Fruit fly (Drosophila melanogaster) whole organism, larva: ENCODE data around the gene fz2.

Experiments
- noc ChIP-seq: fragments of 200-800 bp; sonication (Bioruptor generic); optimal IDR thresholded peaks from 3 replicates; lab custom pipeline; 2019; ENCODE audit warnings: missing biosample characterization, mild to moderate bottlenecking, missing genetic modification characterization, moderate library complexity

fz2 gene

DNA sequence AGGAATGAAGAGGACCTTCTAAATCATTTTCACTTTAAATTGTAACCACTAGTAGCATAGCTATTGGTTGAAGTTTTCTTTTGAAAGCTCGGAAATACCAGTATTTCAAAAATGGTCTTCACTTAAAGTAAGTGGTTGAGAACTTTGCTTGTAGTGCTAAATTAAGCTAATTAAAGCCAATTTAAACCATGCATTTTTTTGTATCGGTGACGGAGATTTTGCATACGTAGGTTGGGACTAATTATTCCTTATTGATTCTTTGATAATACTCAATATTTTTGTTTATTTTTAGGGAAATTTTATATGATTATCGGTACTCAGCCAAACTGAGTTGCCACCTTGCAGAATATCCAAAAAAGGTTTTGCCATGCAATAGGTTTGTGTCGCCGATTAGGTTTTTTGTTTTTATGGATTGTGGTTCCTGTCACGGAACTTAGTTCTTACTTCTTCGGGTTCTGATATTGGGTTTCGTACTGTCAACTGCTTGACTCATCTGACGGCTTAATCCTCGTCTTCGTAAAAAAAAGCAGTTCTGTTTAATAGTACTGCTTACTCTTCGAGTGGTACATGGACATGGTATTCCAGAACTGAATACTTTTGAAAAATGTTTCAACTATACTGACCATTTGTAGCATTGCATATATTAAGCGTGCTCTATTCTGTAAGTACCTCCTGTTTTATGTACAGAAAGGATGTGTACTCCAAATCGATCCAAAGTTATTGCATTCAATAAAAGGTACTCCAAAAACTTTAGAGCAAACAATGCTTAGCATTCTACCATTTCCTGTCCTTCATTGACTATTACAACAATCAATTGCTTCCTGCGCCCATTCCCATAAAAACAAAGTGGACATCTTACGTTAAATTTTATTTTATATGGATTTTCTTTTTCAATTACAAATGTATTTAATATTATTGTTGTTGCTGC, 94.8 kb downstream of the fz2 start:
- no peak for TF ChIP-seq noc (tag; lab: Kevin White, UChicago)

DNA sequence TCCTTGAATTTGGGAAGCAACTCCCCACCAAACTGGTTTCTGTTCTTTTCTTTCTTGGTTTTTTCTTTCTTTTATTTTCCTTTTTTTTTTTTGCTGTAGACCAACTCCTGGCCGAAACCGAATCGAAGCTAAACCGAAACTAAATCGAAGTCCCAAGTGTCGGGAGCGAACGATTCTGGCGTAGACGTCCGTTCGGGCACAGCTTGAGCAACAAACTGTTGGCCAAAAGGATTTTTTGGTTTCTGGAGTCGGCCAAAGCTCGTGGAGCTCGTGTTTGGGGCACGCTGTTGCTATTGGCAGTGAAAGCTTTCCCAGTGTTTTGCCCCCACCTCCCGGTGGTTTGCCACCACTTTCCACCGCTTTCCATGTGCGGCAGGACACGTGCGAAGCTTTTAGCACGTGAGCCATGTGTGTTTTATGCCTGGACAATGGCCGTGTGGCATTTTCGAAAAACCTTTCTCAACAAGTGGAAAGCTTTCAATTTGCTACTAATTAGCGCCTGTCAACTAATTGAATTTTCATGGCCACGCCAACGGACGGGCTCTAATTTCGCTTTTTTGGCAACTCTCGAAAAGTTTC, 96.2 kb downstream of the fz2 start, which contains the start of gene CG14082:
TSS of gene CG14082 (minus strand) at position 51 of the 579 bp plus-strand sequence.
- no peak for TF ChIP-seq noc (tag; lab: Kevin White, UChicago)

DNA sequence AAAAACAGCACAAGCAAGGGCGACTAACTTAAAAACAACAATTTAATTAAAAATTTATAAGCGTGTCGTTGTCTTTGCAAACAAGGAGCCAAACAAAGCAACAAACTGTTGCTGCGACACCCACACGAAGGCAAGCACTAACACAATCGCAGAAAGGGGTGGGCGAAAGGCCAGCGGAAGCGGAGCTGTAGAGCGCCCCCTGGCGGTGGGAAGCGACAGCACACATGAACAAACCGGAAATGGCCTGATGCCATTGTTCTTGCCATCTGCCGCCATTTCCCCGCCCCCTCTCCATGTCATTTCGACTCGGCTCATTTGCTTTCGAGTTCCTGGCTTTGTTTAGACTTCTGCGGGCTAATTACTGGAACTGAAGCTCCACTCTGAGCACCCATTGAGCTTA, 102.6 kb downstream of the fz2 start:
- TF ChIP-seq noc (tag; lab: Kevin White, UChicago): no peak

DNA sequence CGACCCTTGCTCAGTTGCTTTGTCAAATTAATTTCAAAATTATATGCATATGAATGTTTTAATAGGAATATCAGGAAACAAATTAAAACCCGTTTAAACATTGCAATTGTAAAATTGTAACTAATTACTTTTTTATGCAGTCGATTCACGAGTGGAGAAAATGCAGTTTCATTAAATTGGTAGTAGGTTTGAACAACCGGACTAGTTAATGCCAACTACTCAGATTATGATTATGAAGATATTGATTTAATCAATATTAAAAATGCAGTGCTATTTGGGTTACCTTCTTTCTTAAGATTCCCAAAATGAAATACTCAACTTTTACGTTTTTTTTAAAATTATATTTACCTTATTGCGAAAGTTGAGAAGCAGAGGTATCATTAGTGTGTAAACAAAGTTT, 105.6 kb downstream of the fz2 start, which contains the start of gene Spn75F:
TSS of gene Spn75F (minus strand) at position 101 of the 400 bp plus-strand sequence.
- no peak for TF ChIP-seq noc (tag; lab: Kevin White, UChicago)

DNA sequence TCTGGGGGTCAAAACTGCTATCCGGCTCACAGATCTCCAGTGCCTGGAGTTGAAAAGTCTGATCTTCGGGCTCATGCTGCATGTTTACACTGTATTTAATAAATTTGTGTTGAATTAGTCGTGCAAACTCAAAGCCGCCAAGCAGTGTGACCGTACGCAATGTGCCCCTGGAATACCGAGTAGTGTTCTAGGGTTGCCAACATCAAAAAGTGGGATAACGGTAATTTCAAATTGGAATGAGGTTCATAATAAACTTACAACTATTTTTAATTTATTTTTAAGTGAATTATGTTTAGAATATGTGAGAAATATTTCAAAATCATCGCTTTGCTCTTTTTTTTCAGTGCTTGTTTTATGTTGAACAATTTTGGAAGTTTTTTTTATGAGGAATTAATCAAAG, 135.0 kb downstream of the fz2 start, which contains the start of gene Gem2:
TSS of gene Gem2 (minus strand) at position 176 of the 400 bp plus-strand sequence.
- no peak for TF ChIP-seq noc (tag; lab: Kevin White, UChicago)

DNA sequence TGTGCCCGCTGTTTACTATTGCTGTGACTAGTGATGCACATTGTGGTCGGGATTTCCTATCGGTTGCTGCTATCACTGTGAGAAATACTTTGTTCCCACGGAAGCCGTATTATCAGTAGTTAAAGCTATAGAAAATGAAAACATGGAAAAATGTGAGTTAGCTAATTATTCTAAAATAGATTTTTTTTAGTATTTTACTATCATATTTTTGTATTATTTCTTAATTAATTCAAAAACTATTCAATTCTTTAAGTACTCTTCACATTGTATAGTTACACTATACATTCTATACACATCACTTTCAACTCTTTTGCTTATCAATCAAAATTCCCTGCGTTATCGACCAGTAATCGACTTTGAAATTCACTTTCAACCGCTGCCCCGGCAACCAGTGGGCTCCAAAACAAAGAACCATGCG, 137.5 kb downstream of the fz2 start, which contains the start of the genes Naxd and CG14079:
TSS of gene Naxd (minus strand) at position 45 of the 418 bp plus-strand sequence.
TSS of gene CG14079 (plus strand) at position 335 of the 418 bp plus-strand sequence.
- no peak for TF ChIP-seq noc (tag; lab: Kevin White, UChicago)

DNA sequence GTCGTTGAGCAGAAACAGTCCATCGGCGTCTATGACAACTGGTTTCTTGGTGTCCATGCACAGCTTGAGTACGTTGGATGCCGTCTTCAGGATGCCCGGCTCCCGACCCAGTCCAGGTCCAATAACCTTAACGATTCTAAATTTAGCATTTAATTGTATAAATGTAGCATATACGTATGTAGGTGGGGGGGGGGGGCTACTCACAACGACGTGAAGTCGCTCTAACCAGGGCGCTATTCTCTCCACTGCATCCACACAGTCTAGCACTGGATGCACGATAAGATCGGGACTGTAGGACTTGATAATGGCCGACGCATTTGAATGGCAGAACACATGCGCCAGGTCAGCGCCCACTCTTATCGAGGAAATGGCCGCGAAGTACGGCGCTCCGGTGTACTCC, 138.1 kb downstream of the fz2 start:
- TF ChIP-seq noc (tag; lab: Kevin White, UChicago): no peak

DNA sequence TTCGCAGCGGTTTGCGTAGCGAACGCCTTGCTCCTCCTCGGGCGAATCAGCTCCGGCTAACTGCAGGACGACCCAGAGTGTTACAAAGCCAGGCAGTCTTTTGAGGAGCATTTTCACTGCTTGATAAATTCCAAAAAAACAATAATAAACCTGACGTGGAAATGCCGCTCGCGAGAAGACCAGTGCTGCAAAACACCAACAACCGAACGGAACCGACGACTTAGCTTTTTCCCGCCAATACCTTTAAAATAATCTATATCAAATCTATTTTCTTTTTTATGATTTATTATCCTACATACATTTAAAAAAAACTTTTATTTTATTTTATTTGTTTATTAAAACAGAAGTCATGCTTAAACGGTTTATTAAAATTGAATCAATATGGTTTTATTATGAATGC, 139.1 kb downstream of the fz2 start, which contains the start of gene CNPYb:
TSS of gene CNPYb (minus strand) at position 186 of the 400 bp plus-strand sequence.
- no peak for TF ChIP-seq noc (tag; lab: Kevin White, UChicago)

DNA sequence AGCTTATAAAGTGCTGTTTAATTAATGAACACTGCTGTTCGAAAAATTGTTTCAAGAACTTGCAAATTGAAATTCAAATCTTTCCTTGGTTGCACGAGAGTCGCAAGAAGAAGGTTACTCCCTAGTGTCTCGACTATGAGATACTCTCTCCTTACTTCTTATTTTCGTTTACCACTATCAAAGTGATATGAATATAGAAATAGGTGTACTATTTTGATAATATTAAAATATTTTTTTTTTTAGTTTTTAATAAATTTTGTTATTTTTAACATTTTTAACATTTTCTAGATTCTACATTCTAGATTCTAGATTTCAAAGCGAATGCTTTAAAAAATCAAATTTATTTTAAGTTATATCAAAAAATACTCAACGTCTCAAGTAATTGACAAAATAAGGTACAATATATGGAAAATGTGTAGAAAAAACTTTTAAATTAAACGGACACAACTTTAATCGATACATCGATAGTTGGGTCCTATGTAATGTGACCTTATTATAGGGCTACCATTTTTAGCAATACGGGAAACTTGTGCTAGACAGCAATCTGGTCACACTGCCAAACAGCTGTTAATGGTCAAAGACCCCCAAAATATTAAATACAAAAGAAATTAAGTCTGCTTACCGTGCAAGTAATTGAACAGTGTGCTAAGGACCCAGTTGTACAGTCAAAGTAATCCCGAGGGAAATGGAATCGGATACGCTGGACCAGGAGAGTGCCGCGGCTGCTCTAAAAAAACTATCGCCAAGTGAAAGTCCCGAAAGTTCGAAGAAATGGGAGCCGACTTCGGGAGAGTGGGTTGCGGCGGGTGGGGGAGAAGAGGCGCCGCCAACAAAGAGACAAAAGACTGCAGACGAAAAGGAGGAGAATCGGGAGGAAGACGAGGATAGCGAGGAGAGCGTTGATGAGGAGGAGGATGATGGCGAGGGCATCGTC, 142.8 kb downstream of the fz2 start, which contains the start of gene MESR6:
TSS of gene MESR6 (plus strand) at position 546 of the 934 bp plus-strand sequence.
- TF ChIP-seq noc (tag; lab: Kevin White, UChicago): no peak

DNA sequence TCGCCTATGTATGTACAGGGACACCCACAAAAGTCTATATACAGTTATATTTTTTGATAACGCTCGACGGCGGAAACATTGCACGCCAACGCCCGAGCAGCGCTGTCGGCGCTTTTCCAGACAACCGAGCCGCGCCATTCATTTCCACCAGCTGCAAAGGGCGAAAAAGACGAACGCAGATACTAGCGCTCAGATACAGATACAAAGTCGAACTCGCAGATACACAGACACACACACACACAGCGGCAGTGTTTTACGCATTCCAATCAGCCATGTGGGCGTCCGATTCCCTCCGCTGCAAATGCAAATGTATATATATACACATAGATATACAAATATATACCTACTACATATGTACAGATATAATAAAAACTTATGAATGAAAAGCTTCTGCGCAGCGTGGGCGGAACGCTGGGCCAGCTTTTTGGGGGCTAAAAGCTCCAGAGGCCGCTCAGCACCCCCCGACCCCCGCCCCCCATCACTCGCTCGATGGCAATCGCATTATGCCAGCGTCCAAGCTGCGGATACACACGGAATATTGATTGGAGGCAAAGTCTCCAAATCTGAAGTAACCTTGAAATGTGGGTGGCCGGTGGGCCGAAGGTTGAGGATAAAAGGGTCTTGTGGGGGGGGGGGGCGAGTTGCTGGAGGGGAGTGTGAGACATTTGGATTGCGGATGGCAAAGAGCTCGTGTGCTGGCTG, 143.6 kb downstream of the fz2 start:
- TF ChIP-seq noc (tag; lab: Kevin White, UChicago): no peak
